Fruit fly (Drosophila melanogaster) whole organism, adult: Measurements from ENCODE around the gene Dpck.

Experiments
- CG33017 ChIP-seq: fragments of 200-800 bp; sonication (Bioruptor generic); optimal IDR thresholded peaks from 2 replicates; lab custom pipeline; 2018; ENCODE audit warnings: missing biosample characterization, mild to moderate bottlenecking, missing genetic modification characterization, moderate library complexity
- Crg-1 ChIP-seq: fragments of 200-800 bp; sonication (Bioruptor generic); optimal IDR thresholded peaks from 2 replicates; lab custom pipeline; 2016; ENCODE audit warnings: missing biosample characterization, missing genetic modification characterization
- cic ChIP-seq: fragments of 200-800 bp; sonication (Bioruptor generic); optimal IDR thresholded peaks from 2 replicates; lab custom pipeline; 2017; ENCODE audit warnings: missing biosample characterization, mild to moderate bottlenecking, missing genetic modification characterization, moderate library complexity
- cnc ChIP-seq, 2 experiments: fragments of >200 bp; optimal IDR thresholded peaks; 2 replicates each; lab custom pipeline; 2017
- kay ChIP-seq: fragments of 200-800 bp; sonication (Bioruptor generic); peaks from one replicate; lab custom pipeline; 2016; ENCODE audit warnings: missing biosample characterization, missing genetic modification characterization, borderline replicate concordance
- ovo ChIP-seq: fragments of 200-800 bp; sonication (Bioruptor generic); optimal IDR thresholded peaks from 2 replicates; lab custom pipeline; 2016; ENCODE audit warnings: missing biosample characterization, missing genetic modification characterization
- tj ChIP-seq: fragments of 200-800 bp; sonication (Bioruptor generic); optimal IDR thresholded peaks from 3 replicates; lab custom pipeline; 2017; ENCODE audit warnings: missing biosample characterization, mild to moderate bottlenecking, missing genetic modification characterization, moderate library complexity

DNA sequence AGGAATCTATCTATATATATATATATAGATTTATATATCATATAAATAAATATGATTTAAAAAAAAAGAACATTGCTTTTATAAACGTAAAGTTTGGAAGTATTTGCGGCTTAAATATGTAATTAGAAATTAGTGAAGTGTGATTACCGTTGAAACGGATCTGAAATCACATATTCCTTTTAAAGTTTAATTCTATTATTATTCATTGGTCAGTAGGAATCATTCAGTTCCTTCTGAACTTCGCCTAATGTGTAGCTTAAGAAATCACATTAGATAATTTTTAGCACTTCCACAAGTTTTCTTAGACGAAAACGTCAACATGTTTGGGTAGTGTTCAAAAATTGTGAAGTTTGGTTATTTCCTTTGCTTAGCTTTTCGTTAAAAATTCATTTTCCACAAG lies 21.5 kb upstream of the Dpck start, which contains the start of gene djl:
- TF ChIP-seq CG33017 (tag; lab: Kevin White, UChicago) (no peak), Crg-1 (GFP tag; lab: Kevin White, UChicago) (no peak), kay (GFP tag; lab: Kevin White, UChicago) (no peak), cnc (optimal IDR thresholded peaks at IDR 0.05; lab: Kevin White, UChicago) (no peak), ovo (GFP tag; lab: Kevin White, UChicago) (no peak), tj (GFP tag; lab: Kevin White, UChicago) (no peak), cic (GFP tag; lab: Kevin White, UChicago) (no peak)
